Fruit fly (Drosophila melanogaster) whole organism, pupa: ENCODE results near the gene CG13465.

ENCODE experiments used
- CG12605 ChIP-seq: fragments of 200-800 bp; sonication (Bioruptor generic); IDR thresholded peaks from 2 replicates; pipeline ENCODE4 v1.3.6; 2022; ENCODE audit warnings: missing biosample characterization, missing genetic modification characterization
- CG34367 ChIP-seq: fragments of 200-800 bp; sonication (Bioruptor generic); optimal IDR thresholded peaks from 2 replicates; lab custom pipeline; 2018; ENCODE audit warnings: missing biosample characterization, mild to moderate bottlenecking, missing genetic modification characterization
- CG4496 ChIP-seq: fragments of 200-800 bp; sonication (Bioruptor generic); IDR thresholded peaks from 3 replicates; pipeline ENCODE4 v1.3.6; 2022; ENCODE audit warnings: missing biosample characterization, missing genetic modification characterization
- CG8301 ChIP-seq: fragments of 200-800 bp; sonication (Bioruptor generic); optimal IDR thresholded peaks from 2 replicates; lab custom pipeline; 2018; ENCODE audit warnings: missing biosample characterization, mild to moderate bottlenecking, missing genetic modification characterization
- D1 ChIP-seq: fragments of 200-800 bp; sonication (Bioruptor generic); optimal IDR thresholded peaks from 2 replicates; lab custom pipeline; 2018; ENCODE audit warnings: missing biosample characterization, mild to moderate bottlenecking, missing genetic modification characterization, moderate library complexity
- EcR ChIP-seq: fragments of 200-800 bp; sonication (Bioruptor generic); optimal IDR thresholded peaks from 3 replicates; lab custom pipeline; 2019; ENCODE audit warnings: missing biosample characterization, missing genetic modification characterization, mild to moderate bottlenecking, moderate library complexity, missing genetic modification reagents
- Pif1A ChIP-seq: fragments of 200-800 bp; sonication (Bioruptor generic); optimal IDR thresholded peaks from 3 replicates; lab custom pipeline; 2016; ENCODE audit warnings: missing biosample characterization, missing genetic modification characterization
- Pif1B ChIP-seq: fragments of 200-800 bp; sonication (Bioruptor generic); optimal IDR thresholded peaks from 3 replicates; lab custom pipeline; 2016; ENCODE audit warnings: missing biosample characterization, missing genetic modification characterization
- Snoo ChIP-seq: fragments of 200-800 bp; sonication (Bioruptor generic); optimal IDR thresholded peaks from 3 replicates; lab custom pipeline; 2017; ENCODE audit warnings: missing biosample characterization, mild to moderate bottlenecking, missing genetic modification characterization, inconsistent platforms
- fd96Ca ChIP-seq: fragments of 200-800 bp; sonication (Bioruptor generic); IDR thresholded peaks from 3 replicates; pipeline ENCODE4 v1.3.6; 2022; ENCODE audit warnings: missing biosample characterization, missing genetic modification characterization
- gl ChIP-seq: fragments of 200-800 bp; sonication (Bioruptor generic); optimal IDR thresholded peaks from 2 replicates; lab custom pipeline; 2018; ENCODE audit warnings: missing biosample characterization, mild to moderate bottlenecking, missing genetic modification characterization
- rn ChIP-seq: fragments of 200-800 bp; sonication (Bioruptor generic); IDR thresholded peaks from 2 replicates; pipeline ENCODE4 v1.3.6; 2022; ENCODE audit warnings: missing biosample characterization, missing genetic modification characterization

- TF ChIP-seq CG34367 (tag; lab: Kevin White, UChicago) = peak; percentile 75
- peak; percentile 40 for TF ChIP-seq gl (tag; lab: Kevin White, UChicago)
- peak; percentile 93 for TF ChIP-seq CG12605 (GFP tag; lab: Robert Waterston, UW)
- TF ChIP-seq Pif1B = peak; percentile 71
- TF ChIP-seq EcR (GFP tag; lab: Kevin White, UChicago) = peak; percentile 89
- peak; percentile 47 for TF ChIP-seq Snoo (tag; lab: Kevin White, UChicago)
- TF ChIP-seq CG4496 (GFP tag; lab: Robert Waterston, UW) = peak; percentile 95
- TF ChIP-seq D1 (tag; lab: Kevin White, UChicago) = peak; percentile 49
- peak; percentile 84 for TF ChIP-seq Pif1A (GFP tag; lab: Kevin White, UChicago)
- peak; percentile 93 for TF ChIP-seq CG8301 (tag; lab: Kevin White, UChicago)
- TF ChIP-seq rn = no peak; the same call in 1 of the 2 replicates
- TF ChIP-seq fd96Ca (GFP tag; lab: Robert Waterston, UW) = no peak
These were observed 40.5 kb upstream of the CG13465 start, which contains the start of gene mnd for dm6 chr3L:14984521-14985150.
